Fruit fly (Drosophila melanogaster) whole organism, embryonic: ENCODE measurements around the gene RabX5.
A peak's percentile ranks its signal among the peaks of the same experiment; 100 is the strongest.

ENCODE experiments used
- Aef1 ChIP-seq: fragments of 200-800 bp; sonication (Bioruptor generic); IDR thresholded peaks from 3 replicates; pipeline ENCODE4 v1.3.6; 2022; ENCODE audit warnings: missing biosample characterization, missing genetic modification characterization
- Blimp-1 ChIP-seq: fragments of 200-800 bp; sonication (Bioruptor generic); optimal IDR thresholded peaks from 3 replicates; lab custom pipeline; 2018; ENCODE audit warnings: missing biosample characterization, missing genetic modification characterization, mild to moderate bottlenecking, moderate library complexity, missing genetic modification reagents
- CG1024 ChIP-seq: fragments of 200-800 bp; sonication (Bioruptor generic); IDR thresholded peaks from 2 replicates; pipeline ENCODE4 v1.3.6; 2022; ENCODE audit warnings: missing biosample characterization, missing genetic modification characterization
- CG10543 ChIP-seq: fragments of 200-800 bp; sonication (Bioruptor generic); optimal IDR thresholded peaks from 3 replicates; lab custom pipeline; 2017; ENCODE audit warnings: missing biosample characterization, mild to moderate bottlenecking, missing genetic modification characterization, moderate library complexity
- CG11695 ChIP-seq: fragments of 200-800 bp; sonication (Bioruptor generic); IDR thresholded peaks from 3 replicates; pipeline ENCODE4 v1.3.6; 2022; ENCODE audit warnings: missing biosample characterization, missing genetic modification characterization
- CG13775 ChIP-seq: fragments of 200-800 bp; sonication (Bioruptor generic); optimal IDR thresholded peaks from 3 replicates; lab custom pipeline; 2017; ENCODE audit warnings: missing biosample characterization, mild to moderate bottlenecking, missing genetic modification characterization
- CG15514 ChIP-seq: fragments of 200-800 bp; sonication (Bioruptor generic); optimal IDR thresholded peaks from 3 replicates; lab custom pipeline; 2017; ENCODE audit warnings: missing biosample characterization, missing genetic modification characterization, mild to moderate bottlenecking, moderate library complexity, missing genetic modification reagents
- CG16815 ChIP-seq: fragments of 200-800 bp; sonication (Bioruptor generic); optimal IDR thresholded peaks from 3 replicates; lab custom pipeline; 2017; ENCODE audit warnings: missing biosample characterization, mild to moderate bottlenecking, missing genetic modification characterization
- CG17912 ChIP-seq: fragments of 200-800 bp; sonication (Bioruptor generic); optimal IDR thresholded peaks from 2 replicates; lab custom pipeline; 2018; ENCODE audit warnings: missing biosample characterization, mild to moderate bottlenecking, missing genetic modification characterization
- CG18476 ChIP-seq: fragments of 200-800 bp; sonication (Bioruptor generic); optimal IDR thresholded peaks from 2 replicates; lab custom pipeline; 2016; ENCODE audit warnings: missing biosample characterization, mild to moderate bottlenecking, missing genetic modification characterization
- CG18619 ChIP-seq: fragments of 200-800 bp; sonication (Bioruptor generic); optimal IDR thresholded peaks from 3 replicates; lab custom pipeline; 2017; ENCODE audit warnings: missing biosample characterization, mild to moderate bottlenecking, missing genetic modification characterization
- CG31365 ChIP-seq: fragments of 200-800 bp; sonication (Bioruptor generic); optimal IDR thresholded peaks from 2 replicates; lab custom pipeline; 2018; ENCODE audit warnings: missing biosample characterization, mild to moderate bottlenecking, missing genetic modification characterization
- CG4282 ChIP-seq: fragments of 200-800 bp; sonication (Bioruptor generic); optimal IDR thresholded peaks from 2 replicates; lab custom pipeline; 2016; ENCODE audit warnings: missing biosample characterization, missing genetic modification characterization
- CG4328 ChIP-seq: fragments of 200-800 bp; sonication (Bioruptor generic); optimal IDR thresholded peaks from 3 replicates; lab custom pipeline; 2017; ENCODE audit warnings: missing biosample characterization, missing genetic modification reagents, missing genetic modification characterization
- CG43689 ChIP-seq: fragments of 200-800 bp; sonication (Bioruptor generic); IDR thresholded peaks from 2 replicates; pipeline ENCODE4 v1.3.6; 2022; ENCODE audit warnings: missing biosample characterization, missing genetic modification characterization
- CG6689 ChIP-seq: fragments of 200-800 bp; sonication (Bioruptor generic); IDR thresholded peaks from 2 replicates; pipeline ENCODE4 v1.3.6; 2022; ENCODE audit warnings: missing biosample characterization, missing genetic modification characterization
- CG6813 ChIP-seq: fragments of 200-800 bp; sonication (Bioruptor generic); optimal IDR thresholded peaks from 2 replicates; lab custom pipeline; 2017; ENCODE audit warnings: missing biosample characterization, missing genetic modification characterization, mild to moderate bottlenecking, moderate library complexity, missing genetic modification reagents
- CG7372 ChIP-seq: fragments of 200-800 bp; sonication (Bioruptor generic); IDR thresholded peaks from 2 replicates; pipeline ENCODE4 v1.3.6; 2022; ENCODE audit warnings: missing biosample characterization, missing genetic modification characterization
- CG8478 ChIP-seq: fragments of >200 bp; optimal IDR thresholded peaks from 2 replicates; lab custom pipeline; 2018
- CG9932 ChIP-seq: fragments of 200-800 bp; sonication (Bioruptor generic); IDR thresholded peaks from 2 replicates; pipeline ENCODE4 v1.3.6; 2022; ENCODE audit warnings: missing biosample characterization, missing genetic modification characterization
- D ChIP-seq, 2 experiments: fragments of 200-800 bp in 1 of 2; fragments of >200 bp in 1 of 2; sonication (Bioruptor generic) in 1 of 2; optimal IDR thresholded peaks; 2 replicates in 1 of 2; 3 replicates in 1 of 2; lab custom pipeline; 2017; ENCODE audit warnings: mild to moderate bottlenecking in 1 of 2, missing biosample characterization in 1 of 2, missing genetic modification characterization in 1 of 2, missing genetic modification reagents in 1 of 2
- Dad ChIP-seq: fragments of 200-800 bp; sonication (Bioruptor generic); optimal IDR thresholded peaks from 3 replicates; lab custom pipeline; 2016; ENCODE audit warnings: missing biosample characterization, missing genetic modification characterization
- Dbx ChIP-seq: fragments of 200-800 bp; sonication (Bioruptor generic); IDR thresholded peaks from 3 replicates; pipeline ENCODE4 v1.3.6; 2022; ENCODE audit warnings: missing biosample characterization, missing genetic modification characterization
- Deaf1 ChIP-seq: fragments of 200-800 bp; optimal IDR thresholded peaks from 3 replicates; lab custom pipeline; 2019; ENCODE audit warnings: missing biosample characterization, mild to moderate bottlenecking, missing genetic modification characterization, moderate library complexity
- Doc2 ChIP-seq: fragments of 200-800 bp; sonication (Bioruptor generic); IDR thresholded peaks from 2 replicates; pipeline ENCODE4 v1.3.6; 2022; ENCODE audit warnings: missing biosample characterization, missing genetic modification characterization
- Drgx ChIP-seq: fragments of 200-800 bp; sonication (Bioruptor generic); IDR thresholded peaks from 2 replicates; pipeline ENCODE4 v1.3.6; 2022; ENCODE audit warnings: missing biosample characterization, missing genetic modification characterization
- HmgD ChIP-seq: fragments of 200-800 bp; sonication (Bioruptor generic); optimal IDR thresholded peaks from 3 replicates; lab custom pipeline; 2016; ENCODE audit warnings: missing biosample characterization, missing genetic modification characterization
- Hsf ChIP-seq: fragments of 200-800 bp; sonication (Bioruptor generic); optimal IDR thresholded peaks from 3 replicates; lab custom pipeline; 2016; ENCODE audit warnings: missing biosample characterization, missing genetic modification characterization
- MBD-R2 ChIP-seq: fragments of 200-800 bp; sonication (Bioruptor generic); IDR thresholded peaks from 2 replicates; pipeline ENCODE4 v1.3.6; 2022; ENCODE audit warnings: missing biosample characterization, missing genetic modification characterization
- Mrtf ChIP-seq: fragments of 200-800 bp; sonication (Bioruptor generic); IDR thresholded peaks from 3 replicates; pipeline ENCODE4 v1.3.6; 2022; ENCODE audit warnings: missing biosample characterization, missing genetic modification characterization
- NK7.1 ChIP-seq: fragments of 200-800 bp; sonication (Bioruptor generic); optimal IDR thresholded peaks from 3 replicates; lab custom pipeline; 2016; ENCODE audit warnings: missing biosample characterization, missing genetic modification characterization
- Xbp1 ChIP-seq: fragments of 200-800 bp; sonication (Bioruptor generic); optimal IDR thresholded peaks from 3 replicates; lab custom pipeline; 2016; ENCODE audit warnings: missing biosample characterization, mild to moderate bottlenecking, missing genetic modification characterization
- ab ChIP-seq: fragments of 200-800 bp; sonication (Bioruptor generic); optimal IDR thresholded peaks from 2 replicates; lab custom pipeline; 2016; ENCODE audit warnings: missing biosample characterization, missing genetic modification characterization
- ash1 ChIP-seq: fragments of 200-800 bp; sonication (Bioruptor generic); optimal IDR thresholded peaks from 2 replicates; lab custom pipeline; 2018; ENCODE audit warnings: missing biosample characterization, mild to moderate bottlenecking, missing genetic modification characterization
- az2 ChIP-seq: fragments of 200-800 bp; sonication (Bioruptor generic); optimal IDR thresholded peaks from 3 replicates; lab custom pipeline; 2016; ENCODE audit warnings: missing biosample characterization, missing genetic modification characterization
- bbx ChIP-seq: fragments of 200-800 bp; sonication (Bioruptor generic); IDR thresholded peaks from 2 replicates; pipeline ENCODE4 v1.3.6; 2022; ENCODE audit warnings: missing biosample characterization, missing genetic modification characterization; ENCODE audit not compliant: partially characterized antibody
- chinmo ChIP-seq: fragments of 200-800 bp; sonication (Bioruptor generic); IDR thresholded peaks from 4 replicates; pipeline ENCODE4 v1.3.6; 2022; ENCODE audit warnings: missing biosample characterization, missing genetic modification characterization; ENCODE audit not compliant: partially characterized antibody
- ci ChIP-seq: fragments of 200-800 bp; sonication (Bioruptor generic); IDR thresholded peaks from 3 replicates; pipeline ENCODE4 v1.3.6; 2022; ENCODE audit warnings: missing biosample characterization, missing genetic modification characterization
- crol ChIP-seq: fragments of 200-800 bp; sonication (Bioruptor generic); IDR thresholded peaks from 2 replicates; pipeline ENCODE4 v1.3.6; 2022; ENCODE audit warnings: missing biosample characterization, missing genetic modification characterization
- fd3F ChIP-seq: fragments of 200-800 bp; sonication (Bioruptor generic); optimal IDR thresholded peaks from 2 replicates; lab custom pipeline; 2018; ENCODE audit warnings: missing biosample characterization, mild to moderate bottlenecking, missing genetic modification characterization, moderate library complexity
- gt ChIP-seq: fragments of 200-800 bp; sonication (Bioruptor generic); IDR thresholded peaks from 2 replicates; pipeline ENCODE4 v1.3.6; 2022; ENCODE audit warnings: missing biosample characterization, missing genetic modification characterization
- jumu ChIP-seq: fragments of 200-800 bp; sonication (Bioruptor generic); optimal IDR thresholded peaks from 3 replicates; lab custom pipeline; 2016; ENCODE audit warnings: missing biosample characterization, missing genetic modification characterization
- klu ChIP-seq: fragments of 200-800 bp; sonication (Bioruptor generic); IDR thresholded peaks from 2 replicates; pipeline ENCODE4 v1.3.6; 2022; ENCODE audit warnings: missing biosample characterization, missing genetic modification characterization
- lbe ChIP-seq: fragments of 200-800 bp; sonication (Bioruptor generic); optimal IDR thresholded peaks from 2 replicates; lab custom pipeline; 2016; ENCODE audit warnings: missing biosample characterization, mild to moderate bottlenecking, missing genetic modification characterization
- lmd ChIP-seq: fragments of 200-800 bp; sonication (Bioruptor generic); IDR thresholded peaks from 2 replicates; pipeline ENCODE4 v1.3.6; 2022; ENCODE audit warnings: missing biosample characterization, missing genetic modification characterization
- mam ChIP-seq: fragments of 200-800 bp; sonication (Bioruptor generic); optimal IDR thresholded peaks from 3 replicates; lab custom pipeline; 2016; ENCODE audit warnings: missing biosample characterization, missing genetic modification characterization
- onecut ChIP-seq: fragments of 200-800 bp; sonication (Bioruptor generic); IDR thresholded peaks from 2 replicates; pipeline ENCODE4 v1.3.6; 2022; ENCODE audit warnings: missing biosample characterization, missing genetic modification characterization
- p53 ChIP-seq: fragments of 200-800 bp; sonication (Bioruptor generic); optimal IDR thresholded peaks from 2 replicates; lab custom pipeline; 2016; ENCODE audit warnings: missing biosample characterization, missing genetic modification characterization
- pfk ChIP-seq: fragments of 200-800 bp; sonication (Bioruptor generic); optimal IDR thresholded peaks from 2 replicates; lab custom pipeline; 2018; ENCODE audit warnings: missing biosample characterization, mild to moderate bottlenecking, missing genetic modification characterization, moderate library complexity
- tio ChIP-seq: fragments of 200-800 bp; sonication (Bioruptor generic); optimal IDR thresholded peaks from 2 replicates; lab custom pipeline; 2017; ENCODE audit warnings: missing biosample characterization, missing genetic modification characterization, inconsistent platforms
- trem ChIP-seq: fragments of 200-800 bp; optimal IDR thresholded peaks from 3 replicates; lab custom pipeline; 2019; ENCODE audit warnings: missing biosample characterization, mild to moderate bottlenecking, missing genetic modification characterization, moderate library complexity

Gene RabX5

DNA sequence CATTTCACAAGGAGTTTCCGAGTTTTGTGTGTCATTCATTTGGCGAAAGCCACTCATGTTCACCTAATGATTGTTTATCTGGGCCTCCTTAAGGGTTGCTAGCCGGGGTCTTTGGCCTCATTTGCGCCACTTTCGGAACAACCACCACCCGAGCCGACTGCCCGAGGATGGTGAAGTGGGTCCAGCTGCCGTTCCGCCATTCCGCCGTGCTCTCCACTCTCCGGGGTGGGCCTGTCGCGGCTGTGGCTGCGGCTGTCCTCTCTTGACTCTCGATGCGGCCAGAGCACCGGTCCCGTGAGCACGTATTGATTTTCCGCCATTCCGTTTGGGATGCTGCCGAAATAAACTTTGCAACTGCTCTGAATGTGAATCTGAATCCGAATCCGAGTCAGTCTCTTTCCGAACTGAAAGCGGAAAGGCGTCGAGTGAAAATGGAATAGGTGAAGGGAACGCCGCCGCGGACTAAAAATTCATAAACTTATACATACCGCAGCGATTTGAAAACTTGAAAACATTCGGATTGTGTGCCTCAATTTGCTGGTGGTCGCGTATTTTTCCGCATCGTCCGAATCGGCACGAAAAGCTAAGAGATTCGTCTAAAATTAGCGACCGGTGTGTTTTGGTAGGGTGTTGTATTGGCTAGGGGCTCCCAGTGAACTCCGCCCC is 21.1 kb downstream of the RabX5 start, which contains the start of gene CG13920 (continued):
- TF ChIP-seq az2 (no peak), tio (no peak), CG43689 (no peak), CG18619 (no peak), CG8478 (lab: Kevin White, UChicago) (no peak), HmgD (GFP tag; lab: Kevin White, UChicago) (no peak), CG6813 (GFP tag; lab: Kevin White, UChicago) (no peak), Dad (GFP tag; lab: Kevin White, UChicago) (no peak), bbx (GFP tag; lab: Robert Waterston, UW) (peak; percentile 21; the same call in 1 of the 2 replicates), Xbp1 (GFP tag; lab: Kevin White, UChicago) (no peak), fd3F (GFP tag; lab: Kevin White, UChicago) (no peak), mam (GFP tag; lab: Kevin White, UChicago) (no peak), CG9932 (GFP tag; lab: Robert Waterston, UW) (no peak), crol (GFP tag; lab: Robert Waterston, UW) (peak; percentile 78), Blimp-1 (GFP tag; lab: Kevin White, UChicago) (no peak), ash1 (no peak), CG31365 (tag; lab: Kevin White, UChicago) (no peak), CG15514 (GFP tag; lab: Kevin White, UChicago) (peak; percentile 27), Drgx (GFP tag; lab: Robert Waterston, UW) (no peak), lmd (GFP tag; lab: Robert Waterston, UW) (no peak), jumu (no peak), CG1024 (no peak), CG10543 (GFP tag; lab: Kevin White, UChicago) (peak; percentile 72), NK7.1 (no peak), CG13775 (GFP tag; lab: Kevin White, UChicago) (no peak), Hsf (GFP tag; lab: Kevin White, UChicago) (no peak), CG17912 (GFP tag; lab: Kevin White, UChicago) (no peak), CG16815 (GFP tag; lab: Kevin White, UChicago) (no peak), gt (GFP tag; lab: Robert Waterston, UW) (no peak), Dbx (GFP tag; lab: Robert Waterston, UW) (0 out of 3 replicates have a peak, but pooled peaks have one; percentile 34), onecut (GFP tag; lab: Robert Waterston, UW) (peak; percentile 99), p53 (GFP tag; lab: Kevin White, UChicago) (no peak), Mrtf (GFP tag; lab: Robert Waterston, UW) (no peak), Doc2 (GFP tag; lab: Robert Waterston, UW) (no peak), CG6689 (GFP tag; lab: Robert Waterston, UW) (no peak), Deaf1 (tag; lab: Kevin White, UChicago) (peak; percentile 91), chinmo (GFP tag; lab: Robert Waterston, UW) (no peak), ci (GFP tag; lab: Robert Waterston, UW) (no peak), pfk (peak; percentile 30), Aef1 (no peak), lbe (GFP tag; lab: Kevin White, UChicago) (no peak), MBD-R2 (peak; percentile 42), CG7372 (GFP tag; lab: Robert Waterston, UW) (no peak), CG4282 (GFP tag; lab: Kevin White, UChicago) (no peak), ab (no peak), CG4328 (no peak), D (optimal IDR thresholded peaks at IDR 0.05; lab: Kevin White, UChicago) (no peak), D (GFP tag; optimal IDR thresholded peaks at IDR 0.05; lab: Kevin White, UChicago) (no peak), trem (tag; lab: Kevin White, UChicago) (no peak), CG18476 (GFP tag; lab: Kevin White, UChicago) (no peak), CG11695 (no peak), klu (GFP tag; lab: Robert Waterston, UW) (no peak)
